Worm (Caenorhabditis elegans) whole organism, midembryonic: Measurements from ENCODE around the gene F28B12.1.

ENCODE experiments used
- T22C8.4 ChIP-seq: fragments of 200-800 bp; sonication (Bioruptor generic); IDR thresholded peaks from 2 replicates; pipeline ENCODE4 v1.3.6; 2022; ENCODE audit warnings: missing genetic modification characterization, missing compliant biosample characterization
- cog-1 ChIP-seq: sonication (generic microtip); optimal IDR thresholded peaks from 2 replicates; lab custom pipeline; 2016; ENCODE audit warnings: missing genetic modification characterization, missing compliant biosample characterization
- flt-1 ChIP-seq: fragments of 200-800 bp; sonication (Bioruptor generic); IDR thresholded peaks from 2 replicates; pipeline ENCODE4 v1.3.6; 2022; ENCODE audit warnings: missing genetic modification characterization, missing compliant biosample characterization
- med-1 ChIP-seq: sonication (generic microtip); optimal IDR thresholded peaks from 2 replicates; lab custom pipeline; 2017; ENCODE audit warnings: missing genetic modification characterization, mild to moderate bottlenecking, missing compliant biosample characterization, antibody characterized with exemption, missing genetic modification reagents; ENCODE audit not compliant: insufficient read depth
- ref-1 ChIP-seq: fragments of 200-800 bp; sonication (Bioruptor generic); conservative IDR thresholded peaks from 2 replicates; pipeline ENCODE4 v1.3.6; 2022; ENCODE audit warnings: missing genetic modification reagents, missing genetic modification characterization, missing compliant biosample characterization
- ztf-23 ChIP-seq: fragments of 200-800 bp; sonication (Bioruptor generic); IDR thresholded peaks from 2 replicates; pipeline ENCODE4 v1.3.6; 2022; ENCODE audit warnings: missing genetic modification reagents, missing genetic modification characterization, missing compliant biosample characterization
- ztf-29 ChIP-seq: fragments of 200-800 bp; sonication (Bioruptor generic); IDR thresholded peaks from 2 replicates; pipeline ENCODE4 v1.3.6; 2022; ENCODE audit warnings: missing genetic modification reagents, missing genetic modification characterization, missing compliant biosample characterization

- TF ChIP-seq T22C8.4 (GFP tag; lab: Robert Waterston, UW) (no peak), med-1 (GFP tag; lab: Kevin White, UChicago) (no peak), cog-1 (tag; lab: Kevin White, UChicago) (no peak), ref-1 (GFP tag; lab: Robert Waterston, UW) (no peak), ztf-29 (GFP tag; lab: Robert Waterston, UW) (no peak), flt-1 (no peak), ztf-23 (GFP tag; lab: Robert Waterston, UW) (no peak)
Measured at ce11 chrII:5952214-5952613, 9.5 kb downstream of the F28B12.1 start.
